Fruit fly (Drosophila melanogaster) whole organism: Measurements from ENCODE around the gene CG45067.

ENCODE experiments used
- CG8478 ChIP-seq: fragments of >200 bp; optimal IDR thresholded peaks from 2 replicates; lab custom pipeline; 2018; ENCODE audit warnings: inconsistent platforms
- Dll ChIP-seq: fragments of >200 bp; optimal IDR thresholded peaks from 2 replicates; lab custom pipeline; 2017
- EcR ChIP-seq, 2 experiments: fragments of >200 bp; optimal IDR thresholded peaks; 2 replicates each; lab custom pipeline; 2017; ENCODE audit warnings: missing biosample characterization in 2 of 2, missing genetic modification characterization in 2 of 2, missing genetic modification reagents in 2 of 2
- pan ChIP-seq: fragments of >200 bp; optimal IDR thresholded peaks from 2 replicates; lab custom pipeline; 2017
- psq ChIP-seq: fragments of >200 bp; optimal IDR thresholded peaks from 2 replicates; lab custom pipeline; 2017
- usp ChIP-seq: fragments of >200 bp; optimal IDR thresholded peaks from 2 replicates; lab custom pipeline; 2017; ENCODE audit warnings: missing biosample characterization, missing genetic modification characterization, mixed read lengths

Gene CG45067

dm6 chr3L:3078398-3079155 is 35.7 kb downstream of the CG45067 start:
- TF ChIP-seq CG8478 (no peak), psq (lab: Kevin White, UChicago) (no peak), Dll (lab: Kevin White, UChicago) (no peak), EcR (GFP tag; optimal IDR thresholded peaks at IDR 0.05; lab: Kevin White, UChicago) (no peak), pan (no peak)

- TF ChIP-seq CG8478 (no peak), usp (GFP tag; lab: Kevin White, UChicago) (no peak), pan (peak; percentile 49)
Observed at dm6 chr3L:3077568-3078107, 36.6 kb downstream of the CG45067 start.

DNA sequence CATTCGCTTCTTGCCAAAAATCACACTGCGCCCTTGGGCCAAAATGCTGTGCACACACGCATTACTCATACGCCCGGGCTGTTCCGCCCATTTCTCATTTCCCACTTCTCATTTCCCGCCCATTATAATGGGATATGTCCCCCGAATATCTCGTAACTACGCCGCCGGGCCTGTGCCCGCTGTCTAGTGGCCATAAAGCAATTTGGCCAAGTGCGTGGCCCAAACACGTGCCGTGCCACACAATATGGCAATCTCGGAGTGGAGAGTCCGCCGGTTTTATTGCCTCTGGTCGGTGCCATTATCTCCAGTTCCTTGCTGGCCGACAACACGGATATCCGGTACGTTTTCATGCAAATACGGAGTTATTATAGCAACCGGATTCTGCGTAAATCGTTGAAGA is 37.3 kb downstream of the CG45067 start:
- TF ChIP-seq pan (no peak), psq (lab: Kevin White, UChicago) (no peak), Dll (lab: Kevin White, UChicago) (peak; percentile 32), CG8478 (no peak), usp (GFP tag; lab: Kevin White, UChicago) (no peak), EcR (GFP tag; optimal IDR thresholded peaks at IDR 0.05; lab: Kevin White, UChicago) (no peak)

dm6 chr3L:3074805-3075204 is 39.5 kb downstream of the CG45067 start:
- TF ChIP-seq EcR (GFP tag; optimal IDR thresholded peaks at IDR 0.05; lab: Kevin White, UChicago) (no peak), usp (GFP tag; lab: Kevin White, UChicago) (no peak), Dll (lab: Kevin White, UChicago) (no peak), CG8478 (no peak), pan (no peak), psq (lab: Kevin White, UChicago) (no peak)

DNA sequence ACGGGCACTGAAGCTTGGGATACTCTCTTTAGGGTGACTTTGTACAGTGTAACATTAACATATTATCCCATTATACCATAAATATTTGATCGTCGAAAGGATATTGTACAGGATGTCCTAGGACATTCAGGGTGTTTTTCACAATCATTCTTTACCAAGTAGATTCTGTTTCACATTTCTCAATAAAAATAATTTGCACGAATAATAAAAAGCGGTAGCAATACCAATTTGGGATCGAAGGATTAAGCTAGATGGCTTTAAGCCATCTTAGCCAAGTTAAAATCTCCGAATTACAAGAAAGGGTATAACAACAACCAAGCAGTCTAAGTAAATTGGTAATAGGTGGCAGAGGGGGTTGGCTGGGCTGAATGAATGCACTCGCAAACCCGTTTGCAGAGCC is 39.9 kb downstream of the CG45067 start:
- TF ChIP-seq psq (lab: Kevin White, UChicago) (no peak), Dll (lab: Kevin White, UChicago) (no peak), pan (no peak), usp (GFP tag; lab: Kevin White, UChicago) (no peak), EcR (GFP tag; optimal IDR thresholded peaks at IDR 0.05; lab: Kevin White, UChicago) (no peak), CG8478 (no peak)

DNA sequence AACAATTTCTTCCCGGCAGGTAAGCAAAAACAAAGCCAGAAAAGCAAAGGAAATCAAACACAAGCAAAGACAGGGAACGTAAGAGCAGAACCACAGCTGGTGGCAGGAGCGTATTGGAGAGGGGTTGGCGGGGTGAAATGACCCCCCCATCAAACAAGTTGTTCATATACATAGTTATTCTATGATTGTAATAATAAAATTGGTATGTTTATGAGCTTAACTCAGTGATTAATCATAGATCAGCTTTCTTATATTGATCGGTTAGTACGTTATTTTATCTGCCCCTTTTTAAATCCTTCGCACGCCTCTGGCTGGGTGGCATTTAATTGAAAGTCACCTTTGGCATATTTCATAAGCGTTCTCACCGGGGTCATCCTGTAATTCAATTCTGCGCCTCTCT is 40.8 kb downstream of the CG45067 start:
- no peak for TF ChIP-seq pan
- TF ChIP-seq CG8478: no peak
- TF ChIP-seq usp (GFP tag; lab: Kevin White, UChicago): no peak
- TF ChIP-seq psq (lab: Kevin White, UChicago): no peak
- TF ChIP-seq EcR (GFP tag; optimal IDR thresholded peaks at IDR 0.05; lab: Kevin White, UChicago): no peak
- TF ChIP-seq Dll (lab: Kevin White, UChicago): no peak

- no peak for TF ChIP-seq usp (GFP tag; lab: Kevin White, UChicago)
Observed at dm6 chr3L:3071675-3072583, 42.3 kb downstream of the CG45067 start.

DNA sequence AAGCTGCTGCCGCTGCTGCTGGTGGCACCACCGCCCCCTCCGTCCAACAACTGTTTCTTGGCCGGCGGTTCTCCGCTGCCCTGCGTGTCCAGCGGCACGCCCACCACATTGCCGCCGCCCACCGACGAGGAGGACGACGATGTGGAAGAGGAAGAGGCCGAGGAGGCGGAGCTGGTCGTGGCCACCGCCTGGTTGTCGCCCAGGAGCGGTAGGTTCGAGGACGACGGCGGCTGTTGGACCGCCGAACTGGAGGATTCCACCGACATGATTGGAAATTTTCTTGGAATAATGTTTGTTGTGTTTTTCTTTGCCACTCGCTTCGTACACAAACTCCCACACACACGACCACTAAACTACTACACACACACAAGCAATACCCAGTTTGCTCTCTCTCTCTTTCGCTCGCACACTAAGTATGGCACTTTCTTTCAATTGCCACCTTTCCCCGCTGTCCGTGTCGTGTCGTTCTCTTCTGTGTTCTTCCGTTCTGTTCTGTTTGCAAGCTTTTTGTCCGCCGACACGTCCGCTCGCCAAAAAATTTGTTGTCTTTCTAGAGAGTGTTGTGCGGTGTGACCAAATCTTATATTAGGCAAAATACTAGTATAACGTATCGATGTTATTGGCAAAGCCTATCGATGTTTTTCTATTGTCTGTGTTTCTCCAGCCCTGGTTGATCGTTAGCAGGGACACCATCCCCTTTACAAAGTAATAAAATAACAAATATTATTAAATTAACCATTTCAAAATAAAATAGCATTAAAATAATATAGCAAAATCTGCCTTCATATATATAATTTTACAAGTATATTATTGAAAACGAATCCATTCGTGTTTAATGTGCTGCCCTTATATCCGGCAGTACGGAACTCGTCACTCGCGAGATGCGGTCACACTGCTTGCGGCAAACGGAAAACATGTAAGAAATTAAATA is 43.7 kb downstream of the CG45067 start, which contains the start of the genes CG32486 and PAN3:
CG32486 (minus strand) TSS at position 566 of the 931 bp plus-strand sequence.
PAN3 (plus strand) TSS at position 860 of the 931 bp plus-strand sequence.
- no peak for TF ChIP-seq usp (GFP tag; lab: Kevin White, UChicago)
- no peak for TF ChIP-seq CG8478
- no peak for TF ChIP-seq EcR (GFP tag; optimal IDR thresholded peaks at IDR 0.05; lab: Kevin White, UChicago)
- no peak for TF ChIP-seq pan
- no peak for TF ChIP-seq psq (lab: Kevin White, UChicago)
- TF ChIP-seq Dll (lab: Kevin White, UChicago): no peak

DNA sequence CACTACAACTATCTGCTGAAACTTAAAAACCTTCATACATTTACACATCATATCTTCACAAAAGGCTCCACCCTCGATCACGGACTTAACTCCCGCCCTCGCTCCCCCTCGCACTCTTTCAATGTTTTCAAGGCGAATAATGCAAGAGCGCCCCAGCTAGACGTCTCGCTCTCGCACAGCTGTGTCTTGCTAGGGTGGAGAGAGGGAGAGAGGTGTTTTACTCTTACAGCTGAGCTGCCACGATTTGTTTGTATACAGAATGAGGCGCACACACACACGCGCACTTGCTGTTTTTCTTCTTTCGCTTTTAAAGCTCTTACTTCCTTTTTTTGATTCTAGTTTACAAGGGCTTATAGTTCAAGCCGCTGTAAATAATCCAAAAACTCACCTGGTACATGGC is 44.5 kb downstream of the CG45067 start:
- TF ChIP-seq EcR (GFP tag; optimal IDR thresholded peaks at IDR 0.05; lab: Kevin White, UChicago): no peak
- peak; percentile 36 for TF ChIP-seq CG8478
